Worm (Caenorhabditis elegans): ENCODE data around the gene ulp-3.

DNA sequence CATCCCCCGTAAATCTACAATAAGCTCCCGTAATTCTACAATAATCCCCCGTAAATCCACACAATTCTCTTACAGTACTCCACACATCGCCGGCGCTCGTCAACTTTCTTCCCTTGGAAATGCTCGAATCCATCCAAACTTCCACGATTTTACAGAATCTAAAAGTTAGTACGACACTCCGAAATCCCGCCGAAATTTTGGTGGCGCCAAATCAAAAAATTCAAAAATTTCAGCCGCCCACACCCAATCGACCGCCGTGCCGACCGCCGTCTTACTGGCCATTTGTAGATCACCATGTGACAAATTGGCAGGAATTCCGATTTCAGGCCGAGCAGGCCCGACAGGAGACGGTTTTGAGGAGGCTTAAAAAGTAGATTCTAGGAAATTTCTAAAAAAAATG lies 11.1 kb upstream of the ulp-3 start:
- no peak for TF ChIP-seq unc-62 (GFP tag; optimal IDR thresholded peaks at IDR 0.05)
- no peak for TF ChIP-seq hlh-1 (tag; optimal IDR thresholded peaks at IDR 0.05)
- no peak for TF ChIP-seq unc-39 (tag; optimal IDR thresholded peaks at IDR 0.05)
- TF ChIP-seq ham-2 (GFP tag; optimal IDR thresholded peaks at IDR 0.05) = no peak
- no peak for TF ChIP-seq ces-1 (GFP tag; optimal IDR thresholded peaks at IDR 0.05)
- TF ChIP-seq nhr-76 (tag; optimal IDR thresholded peaks at IDR 0.05) = no peak
- TF ChIP-seq nhr-28 (tag; optimal IDR thresholded peaks at IDR 0.05) = no peak
- no peak for TF ChIP-seq nhr-237 (tag; optimal IDR thresholded peaks at IDR 0.05)
- no peak for TF ChIP-seq snpc-4 (tag; optimal IDR thresholded peaks at IDR 0.05)
- TF ChIP-seq pha-4 (tag; optimal IDR thresholded peaks at IDR 0.05) = no peak
- TF ChIP-seq M03D4.4 (tag; optimal IDR thresholded peaks at IDR 0.05) = no peak
- no peak for TF ChIP-seq elt-1 (tag; optimal IDR thresholded peaks at IDR 0.05; ENCODE audit: borderline replicate concordance, insufficient read depth)

Measured in whole organism, mixed stage, embryonic.